Fruit fly (Drosophila melanogaster) whole organism, embryonic: ENCODE results near the gene Tsp33B.

Experiments
- Blimp-1 ChIP-seq: fragments of 200-800 bp; sonication (Bioruptor generic); optimal IDR thresholded peaks from 3 replicates; lab custom pipeline; 2018; ENCODE audit warnings: missing biosample characterization, missing genetic modification characterization, mild to moderate bottlenecking, moderate library complexity, missing genetic modification reagents
- CG10565 ChIP-seq: fragments of 200-800 bp; sonication (Bioruptor generic); optimal IDR thresholded peaks from 3 replicates; lab custom pipeline; 2016; ENCODE audit warnings: missing biosample characterization, mild to moderate bottlenecking, missing genetic modification characterization
- CG10654 ChIP-seq: fragments of 200-800 bp; sonication (Bioruptor generic); optimal IDR thresholded peaks from 2 replicates; lab custom pipeline; 2016; ENCODE audit warnings: missing biosample characterization, missing genetic modification characterization
- CG11504 ChIP-seq: fragments of 200-800 bp; sonication (Bioruptor generic); optimal IDR thresholded peaks from 3 replicates; lab custom pipeline; 2019; ENCODE audit warnings: missing biosample characterization, mild to moderate bottlenecking, missing genetic modification characterization, moderate library complexity
- CG12104 ChIP-seq: fragments of 200-800 bp; sonication (Bioruptor generic); optimal IDR thresholded peaks from 3 replicates; lab custom pipeline; 2016; ENCODE audit warnings: missing biosample characterization, missing genetic modification characterization
- CG12659 ChIP-seq: fragments of 200-800 bp; sonication (Bioruptor generic); optimal IDR thresholded peaks from 3 replicates; lab custom pipeline; 2017; ENCODE audit warnings: mild to moderate bottlenecking, missing biosample characterization, missing genetic modification reagents, missing genetic modification characterization
- CG12769 ChIP-seq: fragments of 200-800 bp; sonication (Bioruptor generic); optimal IDR thresholded peaks from 2 replicates; lab custom pipeline; 2019; ENCODE audit warnings: missing biosample characterization, mild to moderate bottlenecking, missing genetic modification characterization, moderate library complexity
- CG14667 ChIP-seq: fragments of 200-800 bp; sonication (Bioruptor generic); IDR thresholded peaks from 2 replicates; pipeline ENCODE4 v1.3.6; 2022; ENCODE audit warnings: missing biosample characterization, missing genetic modification characterization
- CG15011 ChIP-seq: fragments of 200-800 bp; sonication (Bioruptor generic); optimal IDR thresholded peaks from 3 replicates; lab custom pipeline; 2018; ENCODE audit warnings: missing biosample characterization, mild to moderate bottlenecking, missing genetic modification characterization
- CG15479 ChIP-seq: fragments of 200-800 bp; sonication (Bioruptor generic); optimal IDR thresholded peaks from 3 replicates; lab custom pipeline; 2019; ENCODE audit warnings: missing biosample characterization, mild to moderate bottlenecking, missing genetic modification characterization, moderate library complexity
- CG15514 ChIP-seq: fragments of 200-800 bp; sonication (Bioruptor generic); optimal IDR thresholded peaks from 3 replicates; lab custom pipeline; 2017; ENCODE audit warnings: missing biosample characterization, missing genetic modification characterization, mild to moderate bottlenecking, moderate library complexity, missing genetic modification reagents
- CG15601 ChIP-seq: fragments of 200-800 bp; sonication (Bioruptor generic); optimal IDR thresholded peaks from 3 replicates; lab custom pipeline; 2019; ENCODE audit warnings: missing biosample characterization, mild to moderate bottlenecking, missing genetic modification characterization, moderate library complexity
- CG16779 ChIP-seq: fragments of 200-800 bp; sonication (Bioruptor generic); IDR thresholded peaks from 2 replicates; pipeline ENCODE4 v1.3.6; 2022; ENCODE audit warnings: missing biosample characterization, missing genetic modification characterization
- CG17186 ChIP-seq: fragments of 200-800 bp; sonication (Bioruptor generic); optimal IDR thresholded peaks from 3 replicates; lab custom pipeline; 2017; ENCODE audit warnings: missing biosample characterization, missing genetic modification reagents, missing genetic modification characterization
- CG17612 ChIP-seq: fragments of 200-800 bp; sonication (Bioruptor generic); IDR thresholded peaks from 2 replicates; pipeline ENCODE4 v1.3.6; 2022; ENCODE audit warnings: missing biosample characterization, missing genetic modification characterization
- CG18262 ChIP-seq: fragments of 200-800 bp; optimal IDR thresholded peaks from 3 replicates; lab custom pipeline; 2019; ENCODE audit warnings: missing biosample characterization, mild to moderate bottlenecking, missing genetic modification characterization, moderate library complexity
- CG1832 ChIP-seq: fragments of 200-800 bp; sonication (Bioruptor generic); optimal IDR thresholded peaks from 2 replicates; lab custom pipeline; 2017; ENCODE audit warnings: missing biosample characterization, mild to moderate bottlenecking, missing genetic modification characterization, inconsistent platforms
- CG2202 ChIP-seq: fragments of 200-800 bp; sonication (Bioruptor generic); optimal IDR thresholded peaks from 2 replicates; lab custom pipeline; 2018; ENCODE audit warnings: missing biosample characterization, mild to moderate bottlenecking, missing genetic modification characterization
- CG3726 ChIP-seq: fragments of 200-800 bp; sonication (Bioruptor generic); IDR thresholded peaks from 3 replicates; pipeline ENCODE4, ENCODE4 v1.3.6; 2022; ENCODE audit warnings: missing biosample characterization, missing genetic modification characterization
- CG4328 ChIP-seq: fragments of 200-800 bp; sonication (Bioruptor generic); optimal IDR thresholded peaks from 3 replicates; lab custom pipeline; 2017; ENCODE audit warnings: missing biosample characterization, missing genetic modification reagents, missing genetic modification characterization
- CG6175 ChIP-seq: fragments of 200-800 bp; sonication (Bioruptor generic); IDR thresholded peaks from 3 replicates; pipeline ENCODE4 v1.3.6; 2022; ENCODE audit warnings: missing biosample characterization, missing genetic modification characterization
- CG6765 ChIP-seq: fragments of 200-800 bp; sonication (Bioruptor generic); optimal IDR thresholded peaks from 3 replicates; lab custom pipeline; 2017; ENCODE audit warnings: missing biosample characterization, mild to moderate bottlenecking, missing genetic modification characterization
- CG9817 ChIP-seq: fragments of 200-800 bp; sonication (Bioruptor generic); optimal IDR thresholded peaks from 2 replicates; lab custom pipeline; 2018; ENCODE audit warnings: missing biosample characterization, mild to moderate bottlenecking, missing genetic modification characterization, moderate library complexity
- CG9876 ChIP-seq: fragments of 200-800 bp; sonication (Bioruptor generic); optimal IDR thresholded peaks from 2 replicates; lab custom pipeline; 2016; ENCODE audit warnings: missing biosample characterization, missing genetic modification characterization
- CTCF ChIP-seq: fragments of 200-800 bp; sonication (Bioruptor generic); optimal IDR thresholded peaks from 2 replicates; lab custom pipeline; 2017; ENCODE audit warnings: missing biosample characterization, mild to moderate bottlenecking, missing genetic modification characterization, moderate library complexity
- CkIIα-i1 ChIP-seq: fragments of 200-800 bp; sonication (Bioruptor generic); IDR thresholded peaks from 2 replicates; pipeline ENCODE4 v1.3.6; 2022; ENCODE audit warnings: missing biosample characterization, missing genetic modification characterization
- D19B ChIP-seq: fragments of 200-800 bp; sonication (Bioruptor generic); optimal IDR thresholded peaks from 2 replicates; lab custom pipeline; 2017; ENCODE audit warnings: missing biosample characterization, mild to moderate bottlenecking, missing genetic modification characterization
- Ets65A ChIP-seq: fragments of 200-800 bp; sonication (Bioruptor generic); peaks from one replicate; lab custom pipeline; 2016; ENCODE audit warnings: missing biosample characterization, missing genetic modification characterization
- HLHmδ ChIP-seq: fragments of 200-800 bp; sonication (Bioruptor generic); optimal IDR thresholded peaks from 2 replicates; lab custom pipeline; 2018; ENCODE audit warnings: missing biosample characterization, mild to moderate bottlenecking, missing genetic modification characterization, moderate library complexity
- Hmr ChIP-seq: fragments of 200-800 bp; sonication (Bioruptor generic); optimal IDR thresholded peaks from 3 replicates; lab custom pipeline; 2017; ENCODE audit warnings: mild to moderate bottlenecking, missing biosample characterization, missing genetic modification reagents, missing genetic modification characterization
- Lhr ChIP-seq: fragments of 200-800 bp; sonication (Bioruptor generic); optimal IDR thresholded peaks from 3 replicates; lab custom pipeline; 2017; ENCODE audit warnings: mild to moderate bottlenecking, missing biosample characterization, missing genetic modification reagents, missing genetic modification characterization
- MTF-1 ChIP-seq: fragments of 200-800 bp; sonication (Bioruptor generic); optimal IDR thresholded peaks from 2 replicates; lab custom pipeline; 2018; ENCODE audit warnings: missing biosample characterization, mild to moderate bottlenecking, missing genetic modification characterization, borderline replicate concordance
- Mes4 ChIP-seq: fragments of 200-800 bp; sonication (Bioruptor generic); optimal IDR thresholded peaks from 2 replicates; lab custom pipeline; 2016; ENCODE audit warnings: missing biosample characterization, missing genetic modification characterization
- Sin3A ChIP-seq: fragments of >200 bp; optimal IDR thresholded peaks from 2 replicates; lab custom pipeline; 2018
- Ssrp ChIP-seq: fragments of 200-800 bp; sonication (Bioruptor generic); optimal IDR thresholded peaks from 2 replicates; lab custom pipeline; 2018; ENCODE audit warnings: missing biosample characterization, mild to moderate bottlenecking, missing genetic modification characterization, moderate library complexity
- TFAM ChIP-seq: fragments of 200-800 bp; sonication (Bioruptor generic); optimal IDR thresholded peaks from 2 replicates; lab custom pipeline; 2017; ENCODE audit warnings: missing biosample characterization, missing genetic modification characterization, inconsistent platforms
- Trl ChIP-seq, 3 experiments: fragments of >200 bp in 2 of 3; fragments of 200-800 bp in 1 of 3; sonication (Bioruptor generic) in 1 of 3; optimal IDR thresholded peaks; 2 replicates in 1 of 3; 3 replicates in 2 of 3; lab custom pipeline; 2016 to 2017; ENCODE audit warnings: missing biosample characterization in 1 of 3, missing genetic modification characterization in 1 of 3
- YL-1 ChIP-seq: fragments of 200-800 bp; sonication (Bioruptor generic); optimal IDR thresholded peaks from 3 replicates; lab custom pipeline; 2017; ENCODE audit warnings: missing biosample characterization, mild to moderate bottlenecking, missing genetic modification characterization
- ara ChIP-seq: fragments of 200-800 bp; sonication (Bioruptor generic); IDR thresholded peaks from 2 replicates; pipeline ENCODE4 v1.3.6; 2022; ENCODE audit warnings: missing biosample characterization, missing genetic modification characterization
- esg ChIP-seq: fragments of 200-800 bp; sonication (Bioruptor generic); conservative IDR thresholded peaks from 2 replicates; pipeline ENCODE4 v1.3.6; 2022; ENCODE audit warnings: missing biosample characterization, missing genetic modification characterization
- grau ChIP-seq: fragments of 200-800 bp; optimal IDR thresholded peaks from 3 replicates; lab custom pipeline; 2019; ENCODE audit warnings: missing biosample characterization, mild to moderate bottlenecking, missing genetic modification characterization, moderate library complexity
- jigr1 ChIP-seq: fragments of 200-800 bp; sonication (Bioruptor generic); IDR thresholded peaks from 3 replicates; pipeline ENCODE4 v1.3.6; 2022; ENCODE audit warnings: missing biosample characterization, missing genetic modification characterization
- nerfin-2 ChIP-seq: fragments of 200-800 bp; sonication (Bioruptor generic); IDR thresholded peaks from 2 replicates; pipeline ENCODE4 v1.3.6; 2022; ENCODE audit warnings: missing biosample characterization, missing genetic modification characterization; ENCODE audit not compliant: partially characterized antibody
- nmo ChIP-seq: fragments of 200-800 bp; sonication (Bioruptor generic); optimal IDR thresholded peaks from 2 replicates; lab custom pipeline; 2018; ENCODE audit warnings: missing biosample characterization, mild to moderate bottlenecking, missing genetic modification characterization, moderate library complexity
- oc ChIP-seq: fragments of 200-800 bp; sonication (Bioruptor generic); optimal IDR thresholded peaks from 2 replicates; lab custom pipeline; 2018; ENCODE audit warnings: missing biosample characterization, mild to moderate bottlenecking, missing genetic modification characterization, moderate library complexity
- onecut ChIP-seq: fragments of 200-800 bp; sonication (Bioruptor generic); IDR thresholded peaks from 2 replicates; pipeline ENCODE4 v1.3.6; 2022; ENCODE audit warnings: missing biosample characterization, missing genetic modification characterization
- pzg ChIP-seq: fragments of 200-800 bp; sonication (Bioruptor generic); optimal IDR thresholded peaks from 3 replicates; lab custom pipeline; 2018; ENCODE audit warnings: missing biosample characterization, mild to moderate bottlenecking, missing genetic modification characterization, moderate library complexity
- row ChIP-seq: fragments of 200-800 bp; sonication (Bioruptor generic); IDR thresholded peaks from 3 replicates; pipeline ENCODE4 v1.3.6; 2022; ENCODE audit warnings: missing biosample characterization, missing genetic modification characterization
- sisA ChIP-seq: fragments of 200-800 bp; sonication (Bioruptor generic); IDR thresholded peaks from 2 replicates; pipeline ENCODE4 v1.3.6; 2022; ENCODE audit warnings: missing biosample characterization, missing genetic modification characterization
- sqz ChIP-seq: fragments of 200-800 bp; sonication (Bioruptor generic); optimal IDR thresholded peaks from 3 replicates; lab custom pipeline; 2018; ENCODE audit warnings: missing biosample characterization, mild to moderate bottlenecking, missing genetic modification characterization
- unpg ChIP-seq: fragments of 200-800 bp; sonication (Bioruptor generic); optimal IDR thresholded peaks from 3 replicates; lab custom pipeline; 2018; ENCODE audit warnings: missing biosample characterization, mild to moderate bottlenecking, missing genetic modification characterization, moderate library complexity

The Tsp33B gene

DNA sequence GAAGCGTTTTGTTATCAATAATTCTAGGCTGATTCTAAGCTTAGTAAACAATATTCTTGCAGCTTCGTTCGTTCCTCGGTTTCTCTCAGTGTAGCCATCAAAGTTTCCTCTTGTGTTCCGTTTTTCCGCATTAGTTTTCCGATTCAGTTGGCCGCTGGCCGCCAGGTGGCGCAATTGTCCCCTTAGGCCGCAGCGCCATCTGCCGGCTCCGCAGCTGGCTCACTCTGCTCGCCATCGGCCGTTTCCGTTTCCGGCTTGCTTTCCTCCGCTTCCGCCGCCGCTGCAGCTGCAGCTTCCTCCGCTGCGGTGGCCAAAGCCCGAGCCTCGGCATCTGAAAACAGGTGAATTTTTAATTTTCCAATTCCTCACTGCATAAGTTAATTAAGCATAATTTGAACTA is 24.2 kb upstream of the Tsp33B start (continued):
- TF ChIP-seq CkIIα-i1 (GFP tag; lab: Robert Waterston, UW) (peak; percentile 74), Mes4 (peak; percentile 98), HLHmδ (GFP tag; lab: Kevin White, UChicago) (peak; percentile 100), CG10565 (GFP tag; lab: Kevin White, UChicago) (peak; percentile 79), Sin3A (lab: Kevin White, UChicago) (no peak), CG3726 (GFP tag; lab: Robert Waterston, UW) (peak; percentile 90; the same call in 2 of the 3 replicates), sisA (GFP tag; lab: Robert Waterston, UW) (peak; percentile 83), CG15011 (GFP tag; lab: Kevin White, UChicago) (peak; percentile 92), Trl (optimal IDR thresholded peaks at IDR 0.05; lab: Kevin White, UChicago) (no peak), Trl (GFP tag; optimal IDR thresholded peaks at IDR 0.05; lab: Kevin White, UChicago) (peak; percentile 93), CG9817 (tag; lab: Kevin White, UChicago) (peak; percentile 86), CG10654 (GFP tag; lab: Kevin White, UChicago) (peak; percentile 96), Ssrp (tag; lab: Kevin White, UChicago) (peak; percentile 81), oc (tag; lab: Kevin White, UChicago) (peak; percentile 88), CG12769 (tag; lab: Kevin White, UChicago) (peak; percentile 66), Hmr (GFP tag; lab: Kevin White, UChicago) (peak; percentile 95), CG6765 (GFP tag; lab: Kevin White, UChicago) (peak; percentile 98), onecut (GFP tag; lab: Robert Waterston, UW) (peak; percentile 98), CG2202 (tag; lab: Kevin White, UChicago) (peak; percentile 97), CG9876 (GFP tag; lab: Kevin White, UChicago) (peak; percentile 95), sqz (peak; percentile 96), CG17612 (GFP tag; lab: Robert Waterston, UW) (peak; percentile 77), Lhr (GFP tag; lab: Kevin White, UChicago) (peak; percentile 97), CG12659 (peak; percentile 93), CG12104 (GFP tag; lab: Kevin White, UChicago) (peak; percentile 89), Ets65A (peak; percentile 99), CG1832 (GFP tag; lab: Kevin White, UChicago) (peak; percentile 32), CG6175 (GFP tag; lab: Robert Waterston, UW) (peak; percentile 78), ara (GFP tag; lab: Robert Waterston, UW) (peak; percentile 90), CG14667 (GFP tag; lab: Robert Waterston, UW) (peak; percentile 76; the same call in 1 of the 2 replicates), esg (GFP tag; lab: Robert Waterston, UW) (peak; percentile 42), D19B (GFP tag; lab: Kevin White, UChicago) (peak; percentile 79)

DNA sequence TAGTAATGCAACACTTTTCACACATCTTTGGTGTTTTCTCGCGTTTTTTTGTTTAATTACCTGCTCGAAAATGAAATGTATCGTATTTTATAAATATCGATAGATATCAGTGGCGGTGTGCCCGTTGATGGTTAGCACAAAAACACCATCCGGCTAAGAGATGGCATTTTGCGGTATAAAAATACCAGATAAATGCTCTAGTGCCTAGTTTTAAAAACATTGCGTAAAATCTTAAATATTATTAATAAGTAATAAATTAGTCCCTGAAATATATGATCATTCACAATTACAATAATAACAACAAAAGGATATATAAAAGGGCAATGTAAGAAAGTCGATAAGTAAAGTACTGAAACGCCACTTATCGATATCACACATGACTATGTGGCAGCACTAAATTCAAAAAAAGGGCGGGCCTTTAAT is 21.5 kb upstream of the Tsp33B start, which contains the start of gene CycY:
CycY (minus strand) TSS at position 116 of the 423 bp plus-strand sequence.
- no peak for TF ChIP-seq TFAM (GFP tag; lab: Kevin White, UChicago)
- TF ChIP-seq CG17186 (GFP tag; lab: Kevin White, UChicago), result peak; percentile 27
- TF ChIP-seq CG11504, result peak; percentile 42
- TF ChIP-seq CG4328 (GFP tag; lab: Kevin White, UChicago), result no peak
- TF ChIP-seq CG15601, result peak; percentile 35
- 0 out of 2 replicates have a peak, but pooled peaks have one; percentile 46 for TF ChIP-seq nerfin-2 (GFP tag; lab: Robert Waterston, UW)
- TF ChIP-seq Blimp-1 (GFP tag; lab: Kevin White, UChicago), result peak; percentile 19
- peak; percentile 62 for TF ChIP-seq nmo (GFP tag; lab: Kevin White, UChicago)
- peak; percentile 40 for TF ChIP-seq YL-1
- no peak for TF ChIP-seq CTCF
- peak; percentile 39 for TF ChIP-seq CG15514 (GFP tag; lab: Kevin White, UChicago)
- TF ChIP-seq grau (tag; lab: Kevin White, UChicago), result peak; percentile 24
- TF ChIP-seq CG16779 (GFP tag; lab: Robert Waterston, UW), result no peak
- TF ChIP-seq CG18262, result peak; percentile 36
- peak; percentile 8 for TF ChIP-seq unpg (GFP tag; lab: Kevin White, UChicago)
- no peak for TF ChIP-seq jigr1 (GFP tag; lab: Robert Waterston, UW)
- peak; percentile 24; the same call in 1 of the 3 replicates for TF ChIP-seq row (GFP tag; lab: Robert Waterston, UW)
- TF ChIP-seq MTF-1 (GFP tag; lab: Kevin White, UChicago), result no peak
- peak; percentile 82 for TF ChIP-seq pzg (GFP tag; lab: Kevin White, UChicago)
- TF ChIP-seq CG15479, result no peak
